Worm (Caenorhabditis elegans) whole organism, midembryonic: ENCODE results near the gene bath-27.

ENCODE experiments used
- med-1 ChIP-seq: sonication (generic microtip); optimal IDR thresholded peaks from 2 replicates; lab custom pipeline; 2017; ENCODE audit warnings: missing genetic modification characterization, mild to moderate bottlenecking, missing compliant biosample characterization, antibody characterized with exemption, missing genetic modification reagents; ENCODE audit not compliant: insufficient read depth
- ref-1 ChIP-seq: fragments of 200-800 bp; sonication (Bioruptor generic); conservative IDR thresholded peaks from 2 replicates; pipeline ENCODE4 v1.3.6; 2022; ENCODE audit warnings: missing genetic modification reagents, missing genetic modification characterization, missing compliant biosample characterization
- ztf-23 ChIP-seq: fragments of 200-800 bp; sonication (Bioruptor generic); IDR thresholded peaks from 2 replicates; pipeline ENCODE4 v1.3.6; 2022; ENCODE audit warnings: missing genetic modification reagents, missing genetic modification characterization, missing compliant biosample characterization

DNA sequence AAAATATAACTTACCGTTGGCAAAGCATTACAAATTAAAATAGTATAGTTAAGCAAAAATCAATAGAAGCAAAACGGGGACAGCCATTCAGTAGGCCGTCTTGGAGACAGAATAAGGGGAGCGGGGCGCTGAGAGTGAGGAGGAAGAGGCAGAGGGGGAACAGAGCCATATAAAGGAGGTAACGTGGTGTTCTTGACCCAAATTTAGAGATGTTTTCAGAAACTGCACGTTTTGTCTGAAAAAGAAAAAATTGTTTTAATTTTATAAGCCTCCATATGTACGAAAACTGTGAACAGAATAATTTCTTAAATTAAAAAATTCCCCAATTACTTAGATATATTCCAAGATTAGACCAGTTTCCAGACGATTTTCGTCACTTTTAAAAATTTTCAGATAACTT lies 45.5 kb upstream of the bath-27 start, which contains the start of gene F39E9.6:
- TF ChIP-seq ztf-23 (no peak), med-1 (no peak), ref-1 (GFP tag; lab: Robert Waterston, UW) (no peak)
